Worm (Caenorhabditis elegans): ENCODE measurements around the gene ocr-4.

- no peak for TF ChIP-seq mdl-1 (tag; optimal IDR thresholded peaks at IDR 0.05)
- no peak for TF ChIP-seq tbx-2 (tag; optimal IDR thresholded peaks at IDR 0.05)
- TF ChIP-seq fos-1 (tag; optimal IDR thresholded peaks at IDR 0.05) = no peak
- no peak for TF ChIP-seq nhr-28 (tag; optimal IDR thresholded peaks at IDR 0.05)
Observed at ce11 chrIV:7310410-7310809, 22.2 kb downstream of the ocr-4 start, which contains the start of gene grl-4.

Data from whole organism, L3 larva.